Fruit fly (Drosophila melanogaster) whole organism, embryonic: ENCODE data around the gene CG17362.

Experiments used
- Atf6 ChIP-seq: fragments of 200-800 bp; sonication (Bioruptor generic); IDR thresholded peaks from 2 replicates; pipeline ENCODE4 v1.3.6; 2022; ENCODE audit warnings: missing biosample characterization, missing genetic modification characterization
- BtbVII ChIP-seq: fragments of 200-800 bp; sonication (Bioruptor generic); optimal IDR thresholded peaks from 3 replicates; lab custom pipeline; 2017; ENCODE audit warnings: missing biosample characterization, mild to moderate bottlenecking, missing genetic modification characterization
- Bteb2 ChIP-seq: fragments of 200-800 bp; sonication (Bioruptor generic); optimal IDR thresholded peaks from 2 replicates; lab custom pipeline; 2016; ENCODE audit warnings: missing biosample characterization, missing genetic modification characterization
- CG10274 ChIP-seq: fragments of 200-800 bp; sonication (Bioruptor generic); optimal IDR thresholded peaks from 3 replicates; lab custom pipeline; 2017; ENCODE audit warnings: missing biosample characterization, mild to moderate bottlenecking, missing genetic modification characterization
- CG10654 ChIP-seq: fragments of 200-800 bp; sonication (Bioruptor generic); optimal IDR thresholded peaks from 2 replicates; lab custom pipeline; 2016; ENCODE audit warnings: missing biosample characterization, missing genetic modification characterization
- CG17359 ChIP-seq: fragments of 200-800 bp; sonication (Bioruptor generic); optimal IDR thresholded peaks from 3 replicates; lab custom pipeline; 2018; ENCODE audit warnings: missing biosample characterization, mild to moderate bottlenecking, missing genetic modification characterization, moderate library complexity
- CG17612 ChIP-seq: fragments of 200-800 bp; sonication (Bioruptor generic); IDR thresholded peaks from 2 replicates; pipeline ENCODE4 v1.3.6; 2022; ENCODE audit warnings: missing biosample characterization, missing genetic modification characterization
- CG2712 ChIP-seq: fragments of 200-800 bp; optimal IDR thresholded peaks from 3 replicates; lab custom pipeline; 2019; ENCODE audit warnings: missing biosample characterization, mild to moderate bottlenecking, missing genetic modification characterization, moderate library complexity
- CG33213 ChIP-seq: fragments of 200-800 bp; sonication (Bioruptor generic); optimal IDR thresholded peaks from 3 replicates; lab custom pipeline; 2016; ENCODE audit warnings: missing biosample characterization, missing genetic modification characterization
- CG4424 ChIP-seq: fragments of 200-800 bp; sonication (Bioruptor generic); optimal IDR thresholded peaks from 3 replicates; lab custom pipeline; 2016; ENCODE audit warnings: missing biosample characterization, missing genetic modification characterization
- CG4707 ChIP-seq: fragments of 200-800 bp; sonication (Bioruptor generic); optimal IDR thresholded peaks from 2 replicates; lab custom pipeline; 2018; ENCODE audit warnings: missing biosample characterization, mild to moderate bottlenecking, missing genetic modification characterization, moderate library complexity
- CG6254 ChIP-seq: fragments of 200-800 bp; sonication (Bioruptor generic); optimal IDR thresholded peaks from 3 replicates; lab custom pipeline; 2017; ENCODE audit warnings: mild to moderate bottlenecking, missing biosample characterization, missing genetic modification reagents, missing genetic modification characterization
- CG6683 ChIP-seq: fragments of 200-800 bp; sonication (Bioruptor generic); optimal IDR thresholded peaks from 2 replicates; lab custom pipeline; 2017; ENCODE audit warnings: missing biosample characterization, mild to moderate bottlenecking, missing genetic modification characterization, missing genetic modification reagents
- CG6813 ChIP-seq: fragments of 200-800 bp; sonication (Bioruptor generic); optimal IDR thresholded peaks from 2 replicates; lab custom pipeline; 2017; ENCODE audit warnings: missing biosample characterization, missing genetic modification characterization, mild to moderate bottlenecking, moderate library complexity, missing genetic modification reagents
- CG7271 ChIP-seq: fragments of 200-800 bp; sonication (Bioruptor generic); optimal IDR thresholded peaks from 2 replicates; lab custom pipeline; 2018; ENCODE audit warnings: missing biosample characterization, mild to moderate bottlenecking, missing genetic modification characterization, moderate library complexity
- CG7556 ChIP-seq: fragments of 200-800 bp; sonication (Bioruptor generic); optimal IDR thresholded peaks from 2 replicates; lab custom pipeline; 2017; ENCODE audit warnings: missing biosample characterization, mild to moderate bottlenecking, missing genetic modification characterization
- CG9817 ChIP-seq: fragments of 200-800 bp; sonication (Bioruptor generic); optimal IDR thresholded peaks from 2 replicates; lab custom pipeline; 2018; ENCODE audit warnings: missing biosample characterization, mild to moderate bottlenecking, missing genetic modification characterization, moderate library complexity
- CG9932 ChIP-seq: fragments of 200-800 bp; sonication (Bioruptor generic); IDR thresholded peaks from 2 replicates; pipeline ENCODE4 v1.3.6; 2022; ENCODE audit warnings: missing biosample characterization, missing genetic modification characterization
- Dad ChIP-seq: fragments of 200-800 bp; sonication (Bioruptor generic); optimal IDR thresholded peaks from 3 replicates; lab custom pipeline; 2016; ENCODE audit warnings: missing biosample characterization, missing genetic modification characterization
- Dref ChIP-seq: fragments of 200-800 bp; sonication (Bioruptor generic); IDR thresholded peaks from 2 replicates; pipeline ENCODE4 v1.3.6; 2022; ENCODE audit warnings: missing biosample characterization, missing genetic modification characterization
- E2f1 ChIP-seq: fragments of 200-800 bp; sonication (Bioruptor generic); IDR thresholded peaks from 2 replicates; pipeline ENCODE4 v1.3.6; 2022; ENCODE audit warnings: missing biosample characterization, missing genetic modification characterization
- Elba2 ChIP-seq: fragments of 200-800 bp; sonication (Bioruptor generic); optimal IDR thresholded peaks from 3 replicates; lab custom pipeline; 2016; ENCODE audit warnings: missing biosample characterization, missing genetic modification characterization
- Gsc ChIP-seq: fragments of 200-800 bp; sonication (Bioruptor generic); IDR thresholded peaks from 2 replicates; pipeline ENCODE4 v1.3.6; 2022; ENCODE audit warnings: missing biosample characterization, missing genetic modification characterization
- H15 ChIP-seq: fragments of 200-800 bp; sonication (Bioruptor generic); IDR thresholded peaks from 3 replicates; pipeline ENCODE4 v1.3.6; 2022; ENCODE audit warnings: missing biosample characterization, missing genetic modification characterization
- Kr ChIP-seq: fragments of 200-800 bp; sonication (Bioruptor generic); optimal IDR thresholded peaks from 2 replicates; lab custom pipeline; 2017; ENCODE audit warnings: missing biosample characterization, mild to moderate bottlenecking, missing genetic modification characterization
- MTF-1 ChIP-seq: fragments of 200-800 bp; sonication (Bioruptor generic); optimal IDR thresholded peaks from 2 replicates; lab custom pipeline; 2018; ENCODE audit warnings: missing biosample characterization, mild to moderate bottlenecking, missing genetic modification characterization, borderline replicate concordance
- Myb ChIP-seq: fragments of 200-800 bp; sonication (Bioruptor generic); optimal IDR thresholded peaks from 2 replicates; lab custom pipeline; 2016; ENCODE audit warnings: missing biosample characterization, missing genetic modification characterization
- Sry-β ChIP-seq: fragments of 200-800 bp; sonication (Bioruptor generic); optimal IDR thresholded peaks from 2 replicates; lab custom pipeline; 2018; ENCODE audit warnings: missing biosample characterization, mild to moderate bottlenecking, missing genetic modification characterization, moderate library complexity
- Sry-δ ChIP-seq: fragments of 200-800 bp; sonication (Bioruptor generic); optimal IDR thresholded peaks from 2 replicates; lab custom pipeline; 2016; ENCODE audit warnings: missing biosample characterization, missing genetic modification characterization
- ap ChIP-seq: fragments of 200-800 bp; sonication (Bioruptor generic); IDR thresholded peaks from 2 replicates; pipeline ENCODE4 v1.3.6; 2022; ENCODE audit warnings: missing biosample characterization, missing genetic modification characterization
- ci ChIP-seq: fragments of 200-800 bp; sonication (Bioruptor generic); IDR thresholded peaks from 3 replicates; pipeline ENCODE4 v1.3.6; 2022; ENCODE audit warnings: missing biosample characterization, missing genetic modification characterization
- crol ChIP-seq: fragments of 200-800 bp; sonication (Bioruptor generic); IDR thresholded peaks from 2 replicates; pipeline ENCODE4 v1.3.6; 2022; ENCODE audit warnings: missing biosample characterization, missing genetic modification characterization
- cwo ChIP-seq: fragments of 200-800 bp; sonication (Bioruptor generic); optimal IDR thresholded peaks from 3 replicates; lab custom pipeline; 2017; ENCODE audit warnings: missing biosample characterization, missing genetic modification characterization, mild to moderate bottlenecking, moderate library complexity, missing genetic modification reagents
- fd3F ChIP-seq: fragments of 200-800 bp; sonication (Bioruptor generic); optimal IDR thresholded peaks from 2 replicates; lab custom pipeline; 2018; ENCODE audit warnings: missing biosample characterization, mild to moderate bottlenecking, missing genetic modification characterization, moderate library complexity
- fru ChIP-seq: fragments of >200 bp; optimal IDR thresholded peaks from 2 replicates; lab custom pipeline; 2017
- gce ChIP-seq: fragments of 200-800 bp; sonication (Bioruptor generic); IDR thresholded peaks from 3 replicates; pipeline ENCODE4 v1.3.6; 2022; ENCODE audit warnings: missing biosample characterization, missing genetic modification characterization
- gro ChIP-seq: fragments of 200-800 bp; sonication (Bioruptor generic); optimal IDR thresholded peaks from 2 replicates; lab custom pipeline; 2016; ENCODE audit warnings: missing biosample characterization, missing genetic modification characterization
- hkb ChIP-seq, 2 experiments: fragments of 200-800 bp in 1 of 2; fragments of >200 bp in 1 of 2; sonication (Bioruptor generic) in 1 of 2; IDR thresholded peaks in 1 of 2; optimal IDR thresholded peaks in 1 of 2; 2 replicates each; pipeline versions ENCODE4 v1.3.6 to Lab custom; 2017 to 2022; ENCODE audit warnings: missing biosample characterization in 1 of 2, missing genetic modification characterization in 1 of 2
- ind ChIP-seq: fragments of 200-800 bp; sonication (Bioruptor generic); optimal IDR thresholded peaks from 3 replicates; lab custom pipeline; 2016; ENCODE audit warnings: missing biosample characterization, missing genetic modification characterization
- insv ChIP-seq, 2 experiments: fragments of 200-800 bp; sonication (Bioruptor generic); optimal IDR thresholded peaks; 3 replicates each; lab custom pipeline; 2016 to 2018; ENCODE audit warnings: missing biosample characterization in 2 of 2, missing genetic modification characterization in 2 of 2
- kah ChIP-seq: fragments of 200-800 bp; sonication (Bioruptor generic); optimal IDR thresholded peaks from 2 replicates; lab custom pipeline; 2018; ENCODE audit warnings: missing biosample characterization, mild to moderate bottlenecking, missing genetic modification characterization
- lab ChIP-seq: fragments of 200-800 bp; sonication (Bioruptor generic); optimal IDR thresholded peaks from 3 replicates; lab custom pipeline; 2017; ENCODE audit warnings: missing biosample characterization, missing genetic modification characterization, mild to moderate bottlenecking, moderate library complexity, missing genetic modification reagents
- mam ChIP-seq: fragments of 200-800 bp; sonication (Bioruptor generic); optimal IDR thresholded peaks from 3 replicates; lab custom pipeline; 2016; ENCODE audit warnings: missing biosample characterization, missing genetic modification characterization
- psq ChIP-seq: fragments of 200-800 bp; sonication (Bioruptor generic); optimal IDR thresholded peaks from 2 replicates; lab custom pipeline; 2017; ENCODE audit warnings: missing biosample characterization, missing genetic modification characterization
- repo ChIP-seq: fragments of 200-800 bp; sonication (Bioruptor generic); optimal IDR thresholded peaks from 2 replicates; lab custom pipeline; 2016; ENCODE audit warnings: missing biosample characterization, missing genetic modification characterization
- sc ChIP-seq, 3 experiments: fragments of >200 bp in 2 of 3; fragments of 200-800 bp in 1 of 3; sonication (Bioruptor generic) in 1 of 3; optimal IDR thresholded peaks; 2 replicates in 2 of 3; 3 replicates in 1 of 3; lab custom pipeline; 2017; ENCODE audit warnings: mild to moderate bottlenecking in 1 of 3, missing biosample characterization in 1 of 3, missing genetic modification characterization in 1 of 3, missing genetic modification reagents in 1 of 3
- sima ChIP-seq: fragments of 200-800 bp; sonication (Bioruptor generic); optimal IDR thresholded peaks from 2 replicates; lab custom pipeline; 2016; ENCODE audit warnings: missing biosample characterization, missing genetic modification characterization
- sob ChIP-seq: fragments of 200-800 bp; sonication (Bioruptor generic); IDR thresholded peaks from 2 replicates; pipeline ENCODE4 v1.3.6; 2022; ENCODE audit warnings: missing biosample characterization, missing genetic modification characterization
- sqz ChIP-seq: fragments of 200-800 bp; sonication (Bioruptor generic); optimal IDR thresholded peaks from 3 replicates; lab custom pipeline; 2018; ENCODE audit warnings: missing biosample characterization, mild to moderate bottlenecking, missing genetic modification characterization
- toy ChIP-seq: fragments of 200-800 bp; sonication (Bioruptor generic); IDR thresholded peaks from 2 replicates; pipeline ENCODE4 v1.3.6; 2022; ENCODE audit warnings: missing biosample characterization, missing genetic modification characterization
- wdn ChIP-seq: fragments of 200-800 bp; sonication (Bioruptor generic); IDR thresholded peaks from 2 replicates; pipeline ENCODE4 v1.3.6; 2022; ENCODE audit warnings: missing biosample characterization, missing genetic modification characterization

The CG17362 gene

DNA sequence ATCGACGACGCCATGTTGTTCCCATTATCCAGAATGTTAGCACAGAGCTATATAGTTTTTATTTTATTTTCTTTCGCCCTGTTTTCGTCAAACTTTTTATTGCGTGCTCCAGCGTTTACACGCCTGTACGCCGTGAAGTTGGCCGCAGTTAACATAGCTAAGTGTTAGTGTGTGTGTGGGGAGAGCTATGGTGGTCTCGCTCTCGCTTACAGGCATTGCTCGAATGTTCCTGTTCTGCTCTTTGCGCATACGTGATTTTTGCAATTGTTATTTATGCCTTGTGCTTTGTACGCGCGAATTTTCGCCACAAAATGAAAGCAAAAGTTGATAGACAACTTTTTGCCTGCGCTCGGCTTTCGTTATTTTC, 17.6 kb downstream of the CG17362 start (continued):
- TF ChIP-seq Dad (GFP tag; lab: Kevin White, UChicago) (no peak), Atf6 (GFP tag; lab: Robert Waterston, UW) (no peak), insv (GFP tag; optimal IDR thresholded peaks at IDR 0.05; lab: Kevin White, UChicago) (peak in 1 of 2 experiments; percentile 29), CG17359 (tag; lab: Kevin White, UChicago) (no peak), BtbVII (GFP tag; lab: Kevin White, UChicago) (no peak), sc (optimal IDR thresholded peaks at IDR 0.05; lab: Kevin White, UChicago) (no peak), sc (GFP tag; optimal IDR thresholded peaks at IDR 0.05; lab: Kevin White, UChicago) (no peak), CG7271 (tag; lab: Kevin White, UChicago) (no peak), CG4707 (GFP tag; lab: Kevin White, UChicago) (no peak), Kr (GFP tag; lab: Kevin White, UChicago) (no peak), Sry-δ (peak; percentile 17), sob (GFP tag; lab: Robert Waterston, UW) (0 out of 2 replicates have a peak, but pooled peaks have one; percentile 33), cwo (GFP tag; lab: Kevin White, UChicago) (peak; percentile 21), CG9817 (tag; lab: Kevin White, UChicago) (no peak), fru (lab: Kevin White, UChicago) (no peak), CG7556 (GFP tag; lab: Kevin White, UChicago) (no peak), mam (GFP tag; lab: Kevin White, UChicago) (no peak), Bteb2 (GFP tag; lab: Kevin White, UChicago) (no peak), Gsc (GFP tag; lab: Robert Waterston, UW) (no peak), CG9932 (peak; percentile 51; the same call in 1 of the 2 replicates), CG10274 (no peak), CG6813 (GFP tag; lab: Kevin White, UChicago) (no peak), kah (GFP tag; lab: Kevin White, UChicago) (peak; percentile 50), Sry-β (GFP tag; lab: Kevin White, UChicago) (no peak), ind (no peak), E2f1 (GFP tag; lab: Robert Waterston, UW) (no peak), psq (GFP tag; lab: Kevin White, UChicago) (peak; percentile 99), fd3F (GFP tag; lab: Kevin White, UChicago) (no peak), CG4424 (no peak), Elba2 (GFP tag; lab: Kevin White, UChicago) (no peak), sima (GFP tag; lab: Kevin White, UChicago) (no peak), repo (no peak), CG17612 (GFP tag; lab: Robert Waterston, UW) (no peak), gro (no peak), H15 (GFP tag; lab: Robert Waterston, UW) (no peak), hkb (optimal IDR thresholded peaks at IDR 0.05; lab: Kevin White, UChicago) (no peak), hkb (GFP tag; IDR thresholded peaks at IDR 0.05; lab: Robert Waterston, UW) (no peak), Dref (no peak), toy (GFP tag; lab: Robert Waterston, UW) (no peak), CG33213 (GFP tag; lab: Kevin White, UChicago) (peak; percentile 36), gce (GFP tag; lab: Robert Waterston, UW) (0 out of 3 replicates have a peak, but pooled peaks have one; percentile 26), sqz (GFP tag; lab: Kevin White, UChicago) (no peak), CG6683 (GFP tag; lab: Kevin White, UChicago) (no peak), ci (peak; percentile 82), lab (GFP tag; lab: Kevin White, UChicago) (peak; percentile 20), CG10654 (GFP tag; lab: Kevin White, UChicago) (no peak), ap (no peak), crol (GFP tag; lab: Robert Waterston, UW) (no peak), CG6254 (peak; percentile 30), wdn (GFP tag; lab: Robert Waterston, UW) (peak; percentile 33; the same call in 1 of the 2 replicates), Myb (no peak), MTF-1 (peak; percentile 64), CG2712 (tag; lab: Kevin White, UChicago) (no peak)
